Worm (Caenorhabditis elegans) whole organism, late embryonic: ENCODE measurements around the gene C54F6.3.
"Not testable (repeated sequence)": the region's sequence is repeated elsewhere in the genome, so short reads cannot be mapped to it uniquely, and the experiment has no call there.

Experiments
- C08G9.2 ChIP-seq: sonication (generic microtip); optimal IDR thresholded peaks from 2 replicates; lab custom pipeline; 2016; ENCODE audit warnings: mild to moderate bottlenecking, missing genetic modification characterization, moderate library complexity, missing compliant biosample characterization
- C38D4.7 ChIP-seq: fragments of 200-800 bp; sonication (Bioruptor generic); optimal IDR thresholded peaks from 2 replicates; lab custom pipeline; 2018; ENCODE audit warnings: mild to moderate bottlenecking, missing genetic modification characterization, moderate library complexity, missing compliant biosample characterization
- F13H6.1 ChIP-seq: sonication (generic microtip); optimal IDR thresholded peaks from 2 replicates; lab custom pipeline; 2016; ENCODE audit warnings: missing genetic modification characterization, missing compliant biosample characterization
- K02D7.2 ChIP-seq: sonication (generic microtip); optimal IDR thresholded peaks from 2 replicates; lab custom pipeline; 2017; ENCODE audit warnings: mild to moderate bottlenecking, missing genetic modification characterization, missing compliant biosample characterization
- Y22D7AL.16 ChIP-seq: sonication (generic microtip); optimal IDR thresholded peaks from 2 replicates; lab custom pipeline; 2016; ENCODE audit warnings: missing genetic modification characterization, missing compliant biosample characterization
- ama-1 ChIP-seq: fragments of 150-350 bp; optimal IDR thresholded peaks from 2 replicates; lab custom pipeline; 2014
- ceh-18 ChIP-seq: sonication (generic microtip); optimal IDR thresholded peaks from 2 replicates; lab custom pipeline; 2016; ENCODE audit warnings: missing genetic modification characterization, missing compliant biosample characterization
- ceh-19 ChIP-seq: fragments of 200-800 bp; sonication (Bioruptor generic); optimal IDR thresholded peaks from 2 replicates; lab custom pipeline; 2018; ENCODE audit warnings: mild to moderate bottlenecking, missing genetic modification characterization, missing compliant biosample characterization
- ceh-30 ChIP-seq: fragments of 150-350 bp; optimal IDR thresholded peaks from 2 replicates; lab custom pipeline; 2014; ENCODE audit warnings: missing biosample characterization, missing genetic modification characterization
- ceh-45 ChIP-seq: fragments of 200-800 bp; sonication (Bioruptor generic); IDR thresholded peaks from 2 replicates; pipeline ENCODE4 v1.3.6; 2022; ENCODE audit warnings: missing genetic modification reagents, missing genetic modification characterization, missing compliant biosample characterization
- ceh-9 ChIP-seq: sonication (generic microtip); optimal IDR thresholded peaks from 2 replicates; lab custom pipeline; 2016; ENCODE audit warnings: mild to moderate bottlenecking, missing genetic modification characterization, inconsistent platforms, missing compliant biosample characterization
- che-1 ChIP-seq: sonication (generic microtip); optimal IDR thresholded peaks from 2 replicates; lab custom pipeline; 2016; ENCODE audit warnings: mild to moderate bottlenecking, missing genetic modification characterization, missing compliant biosample characterization
- elt-2 ChIP-seq: sonication (generic microtip); optimal IDR thresholded peaks from 2 replicates; lab custom pipeline; 2016; ENCODE audit warnings: missing genetic modification reagents, missing genetic modification characterization, missing compliant biosample characterization
- fkh-10 ChIP-seq: fragments of 150-350 bp; optimal IDR thresholded peaks from 2 replicates; lab custom pipeline; 2014; ENCODE audit warnings: missing biosample characterization, missing genetic modification reagents, missing genetic modification characterization
- hlh-30 ChIP-seq: sonication (generic microtip); optimal IDR thresholded peaks from 2 replicates; lab custom pipeline; 2017; ENCODE audit warnings: antibody characterized with exemption, missing genetic modification characterization, missing compliant biosample characterization; ENCODE audit not compliant: insufficient read depth
- lin-11 ChIP-seq: fragments of 200-800 bp; sonication (Bioruptor generic); optimal IDR thresholded peaks from 2 replicates; lab custom pipeline; 2018; ENCODE audit warnings: mild to moderate bottlenecking, missing genetic modification characterization, missing compliant biosample characterization
- nfya-1 ChIP-seq: sonication (generic microtip); optimal IDR thresholded peaks from 2 replicates; lab custom pipeline; 2017; ENCODE audit warnings: missing genetic modification characterization, mild to moderate bottlenecking, missing compliant biosample characterization, antibody characterized with exemption, moderate library complexity
- nhr-11 ChIP-seq: fragments of 150-350 bp; optimal IDR thresholded peaks from 2 replicates; lab custom pipeline; 2014; ENCODE audit warnings: missing biosample characterization, missing genetic modification characterization
- npax-4 ChIP-seq: sonication (generic microtip); optimal IDR thresholded peaks from 2 replicates; lab custom pipeline; 2016; ENCODE audit warnings: missing genetic modification characterization, missing compliant biosample characterization
- pat-9 ChIP-seq: fragments of 200-800 bp; sonication (Bioruptor generic); optimal IDR thresholded peaks from 2 replicates; lab custom pipeline; 2018; ENCODE audit warnings: mild to moderate bottlenecking, missing genetic modification characterization, moderate library complexity, missing compliant biosample characterization
- pax-1 ChIP-seq: fragments of 150-350 bp; optimal IDR thresholded peaks from 2 replicates; lab custom pipeline; 2014; ENCODE audit warnings: missing biosample characterization, missing genetic modification characterization
- pha-2 ChIP-seq: sonication (generic microtip); optimal IDR thresholded peaks from 2 replicates; lab custom pipeline; 2017; ENCODE audit warnings: mild to moderate bottlenecking, missing genetic modification characterization, missing compliant biosample characterization
- pha-4 ChIP-seq: fragments of 150-350 bp; optimal IDR thresholded peaks from 2 replicates; lab custom pipeline; 2018; ENCODE audit warnings: missing biosample characterization, missing genetic modification reagents, missing genetic modification characterization
- pros-1 ChIP-seq: fragments of 150-350 bp; optimal IDR thresholded peaks from 2 replicates; lab custom pipeline; 2014; ENCODE audit warnings: missing biosample characterization, missing genetic modification reagents, missing genetic modification characterization
- rnt-1 ChIP-seq: sonication (generic microtip); optimal IDR thresholded peaks from 2 replicates; lab custom pipeline; 2016; ENCODE audit warnings: missing genetic modification characterization, missing compliant biosample characterization
- sdc-2 ChIP-seq: sonication (generic microtip); optimal IDR thresholded peaks from 2 replicates; lab custom pipeline; 2016; ENCODE audit warnings: missing genotype, missing genetic modification characterization, missing compliant biosample characterization
- sox-4 ChIP-seq: sonication (generic microtip); optimal IDR thresholded peaks from 2 replicates; lab custom pipeline; 2017; ENCODE audit warnings: mild to moderate bottlenecking, missing genetic modification characterization, inconsistent platforms, missing compliant biosample characterization
- syd-9 ChIP-seq: sonication (generic microtip); optimal IDR thresholded peaks from 2 replicates; lab custom pipeline; 2016; ENCODE audit warnings: mild to moderate bottlenecking, missing genetic modification characterization, moderate library complexity, missing compliant biosample characterization
- tbx-7 ChIP-seq: sonication (generic microtip); optimal IDR thresholded peaks from 2 replicates; lab custom pipeline; 2016; ENCODE audit warnings: missing genotype, missing genetic modification characterization, missing compliant biosample characterization
- unc-3 ChIP-seq, 2 experiments: fragments of 200-800 bp in 1 of 2; sonication (Bioruptor generic) in 1 of 2; sonication (generic microtip) in 1 of 2; conservative IDR thresholded peaks in 1 of 2; optimal IDR thresholded peaks in 1 of 2; 2 replicates each; pipeline versions ENCODE4 v1.3.6 to Lab custom; 2016 to 2022; ENCODE audit warnings: missing compliant biosample characterization in 2 of 2, missing genetic modification characterization in 2 of 2, missing genetic modification reagents in 1 of 2
- unc-42 ChIP-seq: sonication (generic microtip); optimal IDR thresholded peaks from 2 replicates; lab custom pipeline; 2016; ENCODE audit warnings: missing genotype, missing genetic modification characterization, missing compliant biosample characterization
- unc-55 ChIP-seq: sonication (generic microtip); optimal IDR thresholded peaks from 2 replicates; lab custom pipeline; 2017; ENCODE audit warnings: missing biosample characterization, missing genetic modification reagents, missing genetic modification characterization

C54F6.3 gene

DNA sequence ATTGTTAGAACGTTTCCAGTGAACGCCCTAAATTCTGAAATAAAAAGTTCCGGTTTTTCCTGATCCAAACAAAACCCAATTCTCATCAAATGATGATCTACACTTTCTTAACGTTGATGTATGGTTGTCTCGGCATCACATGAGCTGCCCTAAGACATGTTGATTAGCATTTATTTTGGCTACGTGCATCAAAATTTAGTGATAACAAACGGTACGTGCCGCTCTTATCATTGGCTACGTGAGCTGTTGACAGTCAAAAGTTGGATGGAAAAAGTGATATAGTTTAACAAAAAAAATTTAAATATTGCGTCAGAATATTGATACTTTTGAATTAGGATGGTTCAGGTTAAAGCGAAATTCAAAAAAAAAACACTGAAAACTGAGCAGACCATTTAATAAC lies 15.0 kb downstream of the C54F6.3 start:
- TF ChIP-seq pax-1 (tag; lab: Kevin White, UChicago), result no peak
- TF ChIP-seq elt-2 (tag; lab: Kevin White, UChicago), result peak; percentile 72

DNA sequence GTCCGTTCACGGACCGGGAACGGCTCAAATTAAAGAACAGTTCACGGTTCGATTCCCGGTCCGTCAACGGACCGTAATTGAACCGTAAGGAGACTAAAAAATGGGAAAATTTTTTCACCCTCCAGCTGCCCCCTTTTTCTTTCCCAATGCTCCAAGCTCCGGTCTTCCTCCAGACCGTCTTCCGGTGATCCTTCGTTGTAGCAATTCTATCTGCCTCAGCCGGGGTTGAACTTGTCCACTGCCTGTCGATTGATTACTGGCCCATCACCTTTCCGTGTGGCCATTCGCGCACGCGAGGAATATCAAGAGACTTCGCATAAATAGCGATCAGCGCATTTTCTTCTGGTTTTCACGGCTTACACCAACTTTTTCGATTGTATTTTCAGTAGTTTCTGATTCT lies 15.5 kb downstream of the C54F6.3 start:
- TF ChIP-seq che-1 (tag; lab: Kevin White, UChicago) (peak; percentile 15), unc-3 (GFP tag; conservative IDR thresholded peaks at IDR 0.05; lab: Robert Waterston, UW) (0 out of 2 replicates have a peak, but pooled peaks have one; percentile 25)
- TF ChIP-seq unc-3 (tag; optimal IDR thresholded peaks at IDR 0.05; lab: Kevin White, UChicago), result not testable (repeated sequence)
- TF ChIP-seq, all 69 proteins: peak for 2; not testable (repeated sequence) for 67

DNA sequence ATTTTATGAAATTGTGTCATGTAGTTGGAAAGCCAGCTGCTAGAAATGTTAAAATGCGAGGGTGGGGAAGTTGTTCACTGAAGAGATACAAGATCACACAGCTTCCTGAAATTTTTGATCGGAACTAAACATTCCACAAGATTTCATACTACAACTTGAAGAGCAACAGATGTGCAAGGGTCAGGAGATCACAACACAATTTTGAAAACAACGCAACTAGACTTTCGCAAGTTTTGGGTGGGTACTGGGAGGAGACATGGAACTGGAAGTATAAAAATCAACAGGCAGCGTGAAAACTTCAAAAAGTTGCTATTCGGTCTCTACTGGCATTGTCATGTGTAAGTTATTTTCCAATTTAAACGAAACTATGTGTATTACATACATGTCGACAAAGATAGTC lies 18.8 kb downstream of the C54F6.3 start, which contains the start of gene F19F10.3:
F19F10.3 (plus strand) TSS at position 301 of the 400 bp plus-strand sequence.
- TF ChIP-seq F13H6.1 (tag; lab: Kevin White, UChicago) (no peak), npax-4 (tag; lab: Kevin White, UChicago) (no peak), che-1 (tag; lab: Kevin White, UChicago) (no peak), sdc-2 (tag; lab: Kevin White, UChicago) (no peak)

DNA sequence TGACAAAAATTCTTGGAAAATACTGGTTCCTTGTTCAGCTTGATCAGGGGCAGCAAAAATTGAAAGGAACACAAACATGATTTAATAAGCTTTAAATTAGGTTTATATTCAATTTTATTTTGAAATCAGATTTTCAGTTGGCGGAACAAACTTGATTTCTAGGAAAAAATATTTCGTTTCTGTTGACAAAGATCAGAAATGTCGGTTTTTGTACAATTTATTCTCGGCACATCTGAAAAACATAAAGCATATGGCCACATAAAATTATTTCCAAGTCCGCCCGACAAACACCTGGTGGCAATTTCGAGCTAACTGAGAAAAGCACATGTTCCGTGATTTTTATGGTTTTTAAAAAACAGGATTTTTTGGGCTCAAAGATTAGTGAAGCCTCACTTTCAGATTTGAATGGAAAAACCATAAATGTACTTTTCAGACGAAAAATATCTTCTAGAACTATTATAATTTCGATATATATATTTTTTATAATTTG lies 20.9 kb downstream of the C54F6.3 start, which contains the start of gene ttr-10:
ttr-10 (minus strand) TSS at position 51 of the 490 bp plus-strand sequence.
- TF ChIP-seq pha-2 (tag; lab: Kevin White, UChicago) (no peak), pha-4 (no peak), C38D4.7 (GFP tag; lab: Kevin White, UChicago) (no peak), nfya-1 (tag; lab: Kevin White, UChicago) (no peak), sox-4 (no peak), rnt-1 (no peak), elt-2 (tag; lab: Kevin White, UChicago) (no peak), ceh-18 (tag; lab: Kevin White, UChicago) (no peak), unc-42 (tag; lab: Kevin White, UChicago) (no peak), K02D7.2 (tag; lab: Kevin White, UChicago) (no peak), tbx-7 (tag; lab: Kevin White, UChicago) (no peak), Y22D7AL.16 (tag; lab: Kevin White, UChicago) (no peak), ama-1 (lab: Kevin White, UChicago) (no peak), fkh-10 (GFP tag; lab: Kevin White, UChicago) (no peak), pat-9 (no peak)

DNA sequence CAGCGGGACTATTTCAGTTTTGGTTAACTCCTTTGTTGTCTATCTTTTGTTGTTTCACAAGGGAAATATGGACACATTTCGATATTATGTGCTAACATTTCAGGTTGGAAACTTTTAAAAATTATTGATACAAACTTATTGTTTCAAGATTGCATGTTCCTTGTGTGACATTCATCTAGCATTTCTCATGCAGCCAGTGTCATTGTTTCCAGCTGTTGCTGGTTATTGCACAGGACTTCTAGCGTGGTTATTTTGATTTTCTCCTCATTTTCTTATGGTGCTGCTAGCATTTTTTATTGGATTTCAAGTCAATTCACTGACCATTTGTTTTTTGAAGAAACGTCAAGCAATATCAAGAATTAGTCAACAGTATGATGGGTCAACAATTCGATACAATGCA lies 22.8 kb downstream of the C54F6.3 start:
- no peak for TF ChIP-seq ceh-45 (GFP tag; lab: Robert Waterston, UW)
- TF ChIP-seq F13H6.1 (tag; lab: Kevin White, UChicago), result no peak
- no peak for TF ChIP-seq hlh-30 (tag; lab: Kevin White, UChicago)
- no peak for TF ChIP-seq ceh-19 (GFP tag; lab: Kevin White, UChicago)
- no peak for TF ChIP-seq ceh-9 (tag; lab: Kevin White, UChicago)
- TF ChIP-seq syd-9, result no peak
- TF ChIP-seq pros-1 (tag; lab: Kevin White, UChicago), result no peak
- no peak for TF ChIP-seq lin-11 (tag; lab: Kevin White, UChicago)
- no peak for TF ChIP-seq nhr-11
- TF ChIP-seq C08G9.2 (tag; lab: Kevin White, UChicago), result no peak

DNA sequence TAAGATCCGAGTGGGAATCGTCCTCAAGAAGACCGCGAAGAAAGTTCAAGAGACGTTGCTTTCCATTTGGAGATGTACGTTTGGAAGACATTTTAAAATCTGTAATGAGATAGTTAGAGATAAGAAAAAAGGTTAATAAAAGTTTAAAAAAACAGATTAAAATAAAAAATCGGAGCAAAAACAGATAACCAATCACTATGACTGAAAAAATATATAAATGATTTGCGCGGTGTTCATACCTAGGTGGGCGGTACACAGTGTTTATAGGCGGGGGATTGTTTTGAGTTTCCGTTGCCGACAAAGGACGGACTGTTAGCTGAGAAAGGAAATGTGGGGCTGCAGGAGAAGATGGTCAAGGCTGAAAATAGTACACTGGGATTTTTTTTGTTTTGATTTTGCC lies 25.6 kb downstream of the C54F6.3 start, which contains the start of gene ets-7:
ets-7 (minus strand) TSS at position 101 of the 400 bp plus-strand sequence.
- TF ChIP-seq tbx-7 (tag; lab: Kevin White, UChicago) (no peak), unc-55 (GFP tag; lab: Kevin White, UChicago) (no peak), ceh-30 (tag; lab: Kevin White, UChicago) (no peak), C38D4.7 (GFP tag; lab: Kevin White, UChicago) (no peak)
